Fruit fly (Drosophila melanogaster): ENCODE measurements around the gene D19A.

- no peak for TF ChIP-seq Ets98B (GFP tag; IDR thresholded peaks at IDR 0.05)
- TF ChIP-seq CG9948 (tag; optimal IDR thresholded peaks at IDR 0.05): no peak
Observed at dm6 chr3L:6216787-6217078, 27.8 kb upstream of the D19A start.
